Worm (Caenorhabditis elegans) whole organism, late embryonic: ENCODE measurements around the gene F07G6.10.

Source experiments
- C08G9.2 ChIP-seq: sonication (generic microtip); optimal IDR thresholded peaks from 2 replicates; lab custom pipeline; 2016; ENCODE audit warnings: mild to moderate bottlenecking, missing genetic modification characterization, moderate library complexity, missing compliant biosample characterization
- K09A11.1 ChIP-seq: sonication (generic microtip); optimal IDR thresholded peaks from 2 replicates; lab custom pipeline; 2017; ENCODE audit warnings: antibody characterized with exemption, mild to moderate bottlenecking, missing genetic modification characterization, missing compliant biosample characterization; ENCODE audit not compliant: insufficient read depth
- ceh-18 ChIP-seq: sonication (generic microtip); optimal IDR thresholded peaks from 2 replicates; lab custom pipeline; 2016; ENCODE audit warnings: missing genetic modification characterization, missing compliant biosample characterization
- ceh-19 ChIP-seq: fragments of 200-800 bp; sonication (Bioruptor generic); optimal IDR thresholded peaks from 2 replicates; lab custom pipeline; 2018; ENCODE audit warnings: mild to moderate bottlenecking, missing genetic modification characterization, missing compliant biosample characterization
- ceh-2 ChIP-seq: sonication (generic microtip); optimal IDR thresholded peaks from 2 replicates; lab custom pipeline; 2016; ENCODE audit warnings: missing genotype, missing genetic modification characterization, missing compliant biosample characterization
- ceh-34 ChIP-seq: sonication (generic microtip); optimal IDR thresholded peaks from 2 replicates; lab custom pipeline; 2016; ENCODE audit warnings: mild to moderate bottlenecking, missing genetic modification characterization, missing compliant biosample characterization
- ceh-45 ChIP-seq: fragments of 200-800 bp; sonication (Bioruptor generic); IDR thresholded peaks from 2 replicates; pipeline ENCODE4 v1.3.6; 2022; ENCODE audit warnings: missing genetic modification reagents, missing genetic modification characterization, missing compliant biosample characterization
- ceh-6 ChIP-seq: fragments of 200-800 bp; sonication (Bioruptor generic); optimal IDR thresholded peaks from 2 replicates; lab custom pipeline; 2018; ENCODE audit warnings: mild to moderate bottlenecking, missing genetic modification characterization, missing compliant biosample characterization
- che-1 ChIP-seq: sonication (generic microtip); optimal IDR thresholded peaks from 2 replicates; lab custom pipeline; 2016; ENCODE audit warnings: mild to moderate bottlenecking, missing genetic modification characterization, missing compliant biosample characterization
- eyg-1 ChIP-seq: sonication (generic microtip); optimal IDR thresholded peaks from 2 replicates; lab custom pipeline; 2016; ENCODE audit warnings: missing genotype, missing genetic modification characterization, missing compliant biosample characterization
- fkh-10 ChIP-seq: fragments of 150-350 bp; optimal IDR thresholded peaks from 2 replicates; lab custom pipeline; 2014; ENCODE audit warnings: missing biosample characterization, missing genetic modification reagents, missing genetic modification characterization
- fkh-6 ChIP-seq: sonication (generic microtip); optimal IDR thresholded peaks from 2 replicates; lab custom pipeline; 2016; ENCODE audit warnings: missing genetic modification characterization, missing compliant biosample characterization
- hlh-30 ChIP-seq: sonication (generic microtip); optimal IDR thresholded peaks from 2 replicates; lab custom pipeline; 2017; ENCODE audit warnings: antibody characterized with exemption, missing genetic modification characterization, missing compliant biosample characterization; ENCODE audit not compliant: insufficient read depth
- hlh-6 ChIP-seq: sonication (generic microtip); optimal IDR thresholded peaks from 2 replicates; lab custom pipeline; 2016; ENCODE audit warnings: missing genotype, missing genetic modification characterization, missing compliant biosample characterization
- hlh-8 ChIP-seq: sonication (generic microtip); optimal IDR thresholded peaks from 2 replicates; lab custom pipeline; 2016; ENCODE audit warnings: missing genotype, missing genetic modification characterization, missing compliant biosample characterization
- lim-6 ChIP-seq: sonication (generic microtip); optimal IDR thresholded peaks from 2 replicates; lab custom pipeline; 2016; ENCODE audit warnings: missing genetic modification characterization, missing compliant biosample characterization
- madf-2 ChIP-seq: sonication (generic microtip); optimal IDR thresholded peaks from 2 replicates; lab custom pipeline; 2017; ENCODE audit warnings: missing genetic modification characterization, missing compliant biosample characterization
- nhr-11 ChIP-seq: fragments of 150-350 bp; optimal IDR thresholded peaks from 2 replicates; lab custom pipeline; 2014; ENCODE audit warnings: missing biosample characterization, missing genetic modification characterization
- odd-2 ChIP-seq: sonication (generic microtip); optimal IDR thresholded peaks from 2 replicates; lab custom pipeline; 2017; ENCODE audit warnings: antibody characterized with exemption, mild to moderate bottlenecking, missing genetic modification characterization, missing compliant biosample characterization
- pat-9 ChIP-seq: fragments of 200-800 bp; sonication (Bioruptor generic); optimal IDR thresholded peaks from 2 replicates; lab custom pipeline; 2018; ENCODE audit warnings: mild to moderate bottlenecking, missing genetic modification characterization, moderate library complexity, missing compliant biosample characterization
- pqm-1 ChIP-seq: sonication (generic microtip); optimal IDR thresholded peaks from 2 replicates; lab custom pipeline; 2016; ENCODE audit warnings: missing genetic modification characterization, missing compliant biosample characterization
- ref-2 ChIP-seq: sonication (generic microtip); optimal IDR thresholded peaks from 2 replicates; lab custom pipeline; 2016; ENCODE audit warnings: missing genetic modification characterization, missing compliant biosample characterization
- rnt-1 ChIP-seq: sonication (generic microtip); optimal IDR thresholded peaks from 2 replicates; lab custom pipeline; 2016; ENCODE audit warnings: missing genetic modification characterization, missing compliant biosample characterization
- sox-4 ChIP-seq: sonication (generic microtip); optimal IDR thresholded peaks from 2 replicates; lab custom pipeline; 2017; ENCODE audit warnings: mild to moderate bottlenecking, missing genetic modification characterization, inconsistent platforms, missing compliant biosample characterization
- tbx-2 ChIP-seq: sonication (generic microtip); optimal IDR thresholded peaks from 2 replicates; lab custom pipeline; 2016; ENCODE audit warnings: missing genetic modification characterization, missing compliant biosample characterization
- tbx-7 ChIP-seq: sonication (generic microtip); optimal IDR thresholded peaks from 2 replicates; lab custom pipeline; 2016; ENCODE audit warnings: missing genotype, missing genetic modification characterization, missing compliant biosample characterization
- ttx-3 ChIP-seq: sonication (generic microtip); optimal IDR thresholded peaks from 2 replicates; lab custom pipeline; 2016; ENCODE audit warnings: missing genetic modification reagents, missing genetic modification characterization, missing compliant biosample characterization
- ztf-16 ChIP-seq: sonication (generic microtip); optimal IDR thresholded peaks from 2 replicates; lab custom pipeline; 2017; ENCODE audit warnings: missing genetic modification characterization, missing compliant biosample characterization

F07G6.10 gene

ce11 chrX:1769636-1770035 is 31.9 kb downstream of the F07G6.10 start:
- TF ChIP-seq ceh-34 (tag; lab: Kevin White, UChicago) (no peak), ceh-45 (GFP tag; lab: Robert Waterston, UW) (no peak), fkh-6 (tag; lab: Kevin White, UChicago) (no peak), hlh-6 (tag; lab: Kevin White, UChicago) (no peak), madf-2 (tag; lab: Kevin White, UChicago) (no peak), ceh-2 (no peak), odd-2 (tag; lab: Kevin White, UChicago) (no peak), ztf-16 (tag; lab: Kevin White, UChicago) (no peak), ref-2 (tag; lab: Kevin White, UChicago) (no peak), fkh-10 (GFP tag; lab: Kevin White, UChicago) (no peak)

- TF ChIP-seq ceh-19 (no peak), hlh-8 (no peak), hlh-30 (tag; lab: Kevin White, UChicago) (no peak), che-1 (tag; lab: Kevin White, UChicago) (no peak), pat-9 (no peak), ttx-3 (tag; lab: Kevin White, UChicago) (no peak), lim-6 (tag; lab: Kevin White, UChicago) (no peak), C08G9.2 (no peak), ceh-45 (GFP tag; lab: Robert Waterston, UW) (no peak), tbx-2 (tag; lab: Kevin White, UChicago) (no peak), K09A11.1 (tag; lab: Kevin White, UChicago) (no peak), rnt-1 (tag; lab: Kevin White, UChicago) (no peak), ceh-18 (tag; lab: Kevin White, UChicago) (no peak), madf-2 (tag; lab: Kevin White, UChicago) (no peak)
- TF ChIP-seq, all 69 proteins: peak for 0
Observed at ce11 chrX:1777988-1778387, 40.3 kb downstream of the F07G6.10 start, which contains the start of gene elc-2. Gene elc-2 (minus strand): TSS chrX:1778088.

- TF ChIP-seq ceh-45 (GFP tag; lab: Robert Waterston, UW) (no peak), sox-4 (no peak), pqm-1 (tag; lab: Kevin White, UChicago) (no peak), ceh-6 (GFP tag; lab: Kevin White, UChicago) (no peak), nhr-11 (tag; lab: Kevin White, UChicago) (no peak)
- TF ChIP-seq, all 69 proteins: peak for 0
Observed at ce11 chrX:1785692-1786091, 48.0 kb downstream of the F07G6.10 start.

- TF ChIP-seq eyg-1 (tag; lab: Kevin White, UChicago) (no peak), pqm-1 (tag; lab: Kevin White, UChicago) (no peak), ceh-19 (no peak), ttx-3 (tag; lab: Kevin White, UChicago) (no peak), hlh-8 (no peak), tbx-7 (tag; lab: Kevin White, UChicago) (no peak)
- TF ChIP-seq, all 69 proteins: peak for 0
Observed at ce11 chrX:1786607-1787006, 48.9 kb downstream of the F07G6.10 start, which contains the start of gene arg-1. Gene arg-1 (plus strand): TSS chrX:1786907.
